Fruit fly (Drosophila melanogaster) whole organism, embryonic: ENCODE results near the gene CG2444.

Source experiments
- Aef1 ChIP-seq: fragments of 200-800 bp; sonication (Bioruptor generic); IDR thresholded peaks from 3 replicates; pipeline ENCODE4 v1.3.6; 2022; ENCODE audit warnings: missing biosample characterization, missing genetic modification characterization
- Bteb2 ChIP-seq: fragments of 200-800 bp; sonication (Bioruptor generic); optimal IDR thresholded peaks from 2 replicates; lab custom pipeline; 2016; ENCODE audit warnings: missing biosample characterization, missing genetic modification characterization
- CG10209 ChIP-seq: fragments of 200-800 bp; sonication (Bioruptor generic); optimal IDR thresholded peaks from 3 replicates; lab custom pipeline; 2017; ENCODE audit warnings: missing biosample characterization, mild to moderate bottlenecking, missing genetic modification characterization, missing genetic modification reagents
- CG10462 ChIP-seq: fragments of 200-800 bp; sonication (Bioruptor generic); optimal IDR thresholded peaks from 2 replicates; lab custom pipeline; 2016; ENCODE audit warnings: missing biosample characterization, missing genetic modification characterization
- CG10543 ChIP-seq: fragments of 200-800 bp; sonication (Bioruptor generic); optimal IDR thresholded peaks from 3 replicates; lab custom pipeline; 2017; ENCODE audit warnings: missing biosample characterization, mild to moderate bottlenecking, missing genetic modification characterization, moderate library complexity
- CG10979 ChIP-seq: fragments of 200-800 bp; sonication (Bioruptor generic); optimal IDR thresholded peaks from 2 replicates; lab custom pipeline; 2018; ENCODE audit warnings: missing biosample characterization, mild to moderate bottlenecking, missing genetic modification characterization, moderate library complexity
- CG12391 ChIP-seq: fragments of 200-800 bp; sonication (Bioruptor generic); optimal IDR thresholded peaks from 3 replicates; lab custom pipeline; 2018; ENCODE audit warnings: missing biosample characterization, mild to moderate bottlenecking, missing genetic modification characterization, moderate library complexity
- CG13424 ChIP-seq: fragments of 200-800 bp; sonication (Bioruptor generic); optimal IDR thresholded peaks from 2 replicates; lab custom pipeline; 2019; ENCODE audit warnings: missing biosample characterization, mild to moderate bottlenecking, missing genetic modification characterization, moderate library complexity
- CG13775 ChIP-seq: fragments of 200-800 bp; sonication (Bioruptor generic); optimal IDR thresholded peaks from 3 replicates; lab custom pipeline; 2017; ENCODE audit warnings: missing biosample characterization, mild to moderate bottlenecking, missing genetic modification characterization
- CG14860 ChIP-seq: fragments of 200-800 bp; sonication (Bioruptor generic); IDR thresholded peaks from 3 replicates; pipeline ENCODE4 v1.3.6; 2022; ENCODE audit warnings: missing biosample characterization, missing genetic modification characterization; ENCODE audit not compliant: partially characterized antibody
- CG17186 ChIP-seq: fragments of 200-800 bp; sonication (Bioruptor generic); optimal IDR thresholded peaks from 3 replicates; lab custom pipeline; 2017; ENCODE audit warnings: missing biosample characterization, missing genetic modification reagents, missing genetic modification characterization
- CG17385 ChIP-seq: fragments of 200-800 bp; sonication (Bioruptor generic); optimal IDR thresholded peaks from 3 replicates; lab custom pipeline; 2018; ENCODE audit warnings: missing biosample characterization, mild to moderate bottlenecking, missing genetic modification characterization
- CG17829 ChIP-seq: fragments of 200-800 bp; optimal IDR thresholded peaks from 2 replicates; lab custom pipeline; 2019; ENCODE audit warnings: missing biosample characterization, mild to moderate bottlenecking, missing genetic modification characterization, moderate library complexity
- CG1832 ChIP-seq: fragments of 200-800 bp; sonication (Bioruptor generic); optimal IDR thresholded peaks from 2 replicates; lab custom pipeline; 2017; ENCODE audit warnings: missing biosample characterization, mild to moderate bottlenecking, missing genetic modification characterization, inconsistent platforms
- CG6272 ChIP-seq: fragments of 200-800 bp; sonication (Bioruptor generic); IDR thresholded peaks from 2 replicates; pipeline ENCODE4 v1.3.6; 2022; ENCODE audit warnings: missing biosample characterization, missing genetic modification characterization
- CG7271 ChIP-seq: fragments of 200-800 bp; sonication (Bioruptor generic); optimal IDR thresholded peaks from 2 replicates; lab custom pipeline; 2018; ENCODE audit warnings: missing biosample characterization, mild to moderate bottlenecking, missing genetic modification characterization, moderate library complexity
- CG7556 ChIP-seq: fragments of 200-800 bp; sonication (Bioruptor generic); optimal IDR thresholded peaks from 2 replicates; lab custom pipeline; 2017; ENCODE audit warnings: missing biosample characterization, mild to moderate bottlenecking, missing genetic modification characterization
- CG8478 ChIP-seq: fragments of >200 bp; optimal IDR thresholded peaks from 2 replicates; lab custom pipeline; 2018
- CG9215 ChIP-seq: fragments of 200-800 bp; sonication (Bioruptor generic); IDR thresholded peaks from 2 replicates; pipeline ENCODE4 v1.3.6; 2022; ENCODE audit warnings: missing biosample characterization, missing genetic modification characterization
- Ets97D ChIP-seq: fragments of 200-800 bp; sonication (Bioruptor generic); optimal IDR thresholded peaks from 3 replicates; lab custom pipeline; 2016; ENCODE audit warnings: missing biosample characterization, missing genetic modification characterization
- Fer1 ChIP-seq: fragments of 200-800 bp; sonication (Bioruptor generic); optimal IDR thresholded peaks from 2 replicates; lab custom pipeline; 2017; ENCODE audit warnings: missing biosample characterization, mild to moderate bottlenecking, missing genetic modification characterization
- Gsc ChIP-seq: fragments of 200-800 bp; sonication (Bioruptor generic); IDR thresholded peaks from 2 replicates; pipeline ENCODE4 v1.3.6; 2022; ENCODE audit warnings: missing biosample characterization, missing genetic modification characterization
- HmgD ChIP-seq: fragments of 200-800 bp; sonication (Bioruptor generic); optimal IDR thresholded peaks from 3 replicates; lab custom pipeline; 2016; ENCODE audit warnings: missing biosample characterization, missing genetic modification characterization
- Hmr ChIP-seq: fragments of 200-800 bp; sonication (Bioruptor generic); optimal IDR thresholded peaks from 3 replicates; lab custom pipeline; 2017; ENCODE audit warnings: mild to moderate bottlenecking, missing biosample characterization, missing genetic modification reagents, missing genetic modification characterization
- Jarid2 ChIP-seq: fragments of 200-800 bp; sonication (Bioruptor generic); optimal IDR thresholded peaks from 3 replicates; lab custom pipeline; 2017; ENCODE audit warnings: mild to moderate bottlenecking, missing biosample characterization, missing genetic modification reagents, missing genetic modification characterization
- Mad ChIP-seq: fragments of 200-800 bp; sonication (Bioruptor generic); optimal IDR thresholded peaks from 2 replicates; lab custom pipeline; 2016; ENCODE audit warnings: missing biosample characterization, missing genetic modification characterization
- NK7.1 ChIP-seq: fragments of 200-800 bp; sonication (Bioruptor generic); optimal IDR thresholded peaks from 3 replicates; lab custom pipeline; 2016; ENCODE audit warnings: missing biosample characterization, missing genetic modification characterization
- Scr ChIP-seq: fragments of 200-800 bp; sonication (Bioruptor generic); IDR thresholded peaks from 2 replicates; pipeline ENCODE4 v1.3.6; 2022; ENCODE audit warnings: missing biosample characterization, missing genetic modification characterization; ENCODE audit not compliant: partially characterized antibody
- Stat92E ChIP-seq, 3 experiments: fragments of >200 bp in 2 of 3; fragments of 200-800 bp in 1 of 3; sonication (Bioruptor generic) in 1 of 3; optimal IDR thresholded peaks; 2 replicates each; lab custom pipeline; 2017 to 2019; ENCODE audit warnings: missing biosample characterization in 3 of 3, missing genetic modification characterization in 3 of 3, mild to moderate bottlenecking in 1 of 3, moderate library complexity in 1 of 3
- Tbp ChIP-seq: fragments of >200 bp; optimal IDR thresholded peaks from 2 replicates; lab custom pipeline; 2018; ENCODE audit warnings: missing biosample characterization, missing genetic modification characterization
- al ChIP-seq: fragments of 200-800 bp; sonication (Bioruptor generic); IDR thresholded peaks from 2 replicates; pipeline ENCODE4 v1.3.6; 2022; ENCODE audit warnings: missing biosample characterization, missing genetic modification characterization
- bcd ChIP-seq: fragments of 200-800 bp; sonication (Bioruptor generic); optimal IDR thresholded peaks from 2 replicates; lab custom pipeline; 2017; ENCODE audit warnings: missing biosample characterization, mild to moderate bottlenecking, missing genetic modification characterization
- dmrt11E ChIP-seq: fragments of 200-800 bp; sonication (Bioruptor generic); optimal IDR thresholded peaks from 3 replicates; lab custom pipeline; 2018; ENCODE audit warnings: missing biosample characterization, mild to moderate bottlenecking, missing genetic modification characterization, moderate library complexity
- eyg ChIP-seq: fragments of 200-800 bp; sonication (Bioruptor generic); optimal IDR thresholded peaks from 3 replicates; lab custom pipeline; 2016; ENCODE audit warnings: missing biosample characterization, missing genetic modification characterization
- fd3F ChIP-seq: fragments of 200-800 bp; sonication (Bioruptor generic); optimal IDR thresholded peaks from 2 replicates; lab custom pipeline; 2018; ENCODE audit warnings: missing biosample characterization, mild to moderate bottlenecking, missing genetic modification characterization, moderate library complexity
- fd96Cb ChIP-seq: fragments of 200-800 bp; sonication (Bioruptor generic); optimal IDR thresholded peaks from 2 replicates; lab custom pipeline; 2018; ENCODE audit warnings: missing biosample characterization, mild to moderate bottlenecking, missing genetic modification characterization, moderate library complexity
- gfzf ChIP-seq: fragments of 200-800 bp; sonication (Bioruptor generic); optimal IDR thresholded peaks from 2 replicates; lab custom pipeline; 2016; ENCODE audit warnings: missing biosample characterization, mild to moderate bottlenecking, missing genetic modification characterization, moderate library complexity
- gt ChIP-seq: fragments of 200-800 bp; sonication (Bioruptor generic); IDR thresholded peaks from 2 replicates; pipeline ENCODE4 v1.3.6; 2022; ENCODE audit warnings: missing biosample characterization, missing genetic modification characterization
- insv ChIP-seq, 2 experiments: fragments of 200-800 bp; sonication (Bioruptor generic); optimal IDR thresholded peaks; 3 replicates each; lab custom pipeline; 2016 to 2018; ENCODE audit warnings: missing biosample characterization in 2 of 2, missing genetic modification characterization in 2 of 2
- kay ChIP-seq: fragments of 200-800 bp; sonication (Bioruptor generic); optimal IDR thresholded peaks from 2 replicates; lab custom pipeline; 2016; ENCODE audit warnings: missing biosample characterization, missing genetic modification characterization
- nerfin-1 ChIP-seq: fragments of 200-800 bp; sonication (Bioruptor generic); optimal IDR thresholded peaks from 3 replicates; lab custom pipeline; 2019; ENCODE audit warnings: missing biosample characterization, mild to moderate bottlenecking, missing genetic modification characterization, moderate library complexity
- org-1 ChIP-seq: fragments of 200-800 bp; sonication (Bioruptor generic); optimal IDR thresholded peaks from 2 replicates; lab custom pipeline; 2017; ENCODE audit warnings: missing biosample characterization, missing genetic modification characterization
- pita ChIP-seq: fragments of 200-800 bp; sonication (Bioruptor generic); optimal IDR thresholded peaks from 2 replicates; lab custom pipeline; 2017; ENCODE audit warnings: missing biosample characterization, mild to moderate bottlenecking, missing genetic modification characterization
- psq ChIP-seq: fragments of 200-800 bp; sonication (Bioruptor generic); optimal IDR thresholded peaks from 2 replicates; lab custom pipeline; 2017; ENCODE audit warnings: missing biosample characterization, missing genetic modification characterization
- sens ChIP-seq: fragments of 200-800 bp; sonication (Bioruptor generic); peaks from one replicate; lab custom pipeline; 2016; ENCODE audit warnings: missing biosample characterization, missing genetic modification characterization
- sima ChIP-seq: fragments of 200-800 bp; sonication (Bioruptor generic); optimal IDR thresholded peaks from 2 replicates; lab custom pipeline; 2016; ENCODE audit warnings: missing biosample characterization, missing genetic modification characterization
- stc ChIP-seq: fragments of 200-800 bp; sonication (Bioruptor generic); IDR thresholded peaks from 2 replicates; pipeline ENCODE4 v1.3.6; 2022; ENCODE audit warnings: missing biosample characterization, missing genetic modification characterization
- tgo ChIP-seq: fragments of 200-800 bp; sonication (Bioruptor generic); IDR thresholded peaks from 3 replicates; pipeline ENCODE4 v1.3.6; 2022; ENCODE audit warnings: missing biosample characterization, missing genetic modification characterization
- tio ChIP-seq: fragments of 200-800 bp; sonication (Bioruptor generic); optimal IDR thresholded peaks from 2 replicates; lab custom pipeline; 2017; ENCODE audit warnings: missing biosample characterization, missing genetic modification characterization, inconsistent platforms
- trem ChIP-seq: fragments of 200-800 bp; optimal IDR thresholded peaks from 3 replicates; lab custom pipeline; 2019; ENCODE audit warnings: missing biosample characterization, mild to moderate bottlenecking, missing genetic modification characterization, moderate library complexity
- vfl ChIP-seq: fragments of 200-800 bp; sonication (Bioruptor generic); optimal IDR thresholded peaks from 2 replicates; lab custom pipeline; 2016; ENCODE audit warnings: missing biosample characterization, missing genetic modification characterization
- yki ChIP-seq: fragments of >200 bp; optimal IDR thresholded peaks from 3 replicates; lab custom pipeline; 2018

Gene CG2444

dm6 chrX:11720138-11720537 is 15.0 kb upstream of the CG2444 start, which contains the start of gene Tango10 (continued):
- TF ChIP-seq Scr (GFP tag; lab: Robert Waterston, UW) (peak; percentile 83), al (peak; percentile 24; the same call in 1 of the 2 replicates), fd96Cb (tag; lab: Kevin White, UChicago) (peak; percentile 34), Bteb2 (GFP tag; lab: Kevin White, UChicago) (peak; percentile 6), tgo (GFP tag; lab: Robert Waterston, UW) (peak; percentile 37; the same call in 2 of the 3 replicates), sens (GFP tag; lab: Kevin White, UChicago) (peak; percentile 87), vfl (GFP tag; lab: Kevin White, UChicago) (peak; percentile 27), gt (GFP tag; lab: Robert Waterston, UW) (no peak), stc (GFP tag; lab: Robert Waterston, UW) (no peak), CG7271 (no peak), fd3F (GFP tag; lab: Kevin White, UChicago) (no peak), CG10209 (GFP tag; lab: Kevin White, UChicago) (no peak), Fer1 (peak; percentile 57), CG6272 (GFP tag; lab: Robert Waterston, UW) (peak; percentile 61), CG1832 (GFP tag; lab: Kevin White, UChicago) (no peak), dmrt11E (peak; percentile 60), CG8478 (lab: Kevin White, UChicago) (no peak), CG13424 (peak; percentile 81), Hmr (GFP tag; lab: Kevin White, UChicago) (peak; percentile 57), psq (GFP tag; lab: Kevin White, UChicago) (no peak), Stat92E (GFP tag; optimal IDR thresholded peaks at IDR 0.05; lab: Kevin White, UChicago) (no peak), Gsc (GFP tag; lab: Robert Waterston, UW) (no peak), CG10979 (tag; lab: Kevin White, UChicago) (peak; percentile 63), CG17385 (GFP tag; lab: Kevin White, UChicago) (no peak), Aef1 (GFP tag; lab: Robert Waterston, UW) (peak; percentile 51), eyg (GFP tag; lab: Kevin White, UChicago) (peak; percentile 5), Ets97D (GFP tag; lab: Kevin White, UChicago) (peak; percentile 66), yki (lab: Kevin White, UChicago) (no peak), CG10543 (no peak), kay (peak; percentile 20), CG13775 (peak; percentile 67), nerfin-1 (tag; lab: Kevin White, UChicago) (peak; percentile 51), NK7.1 (GFP tag; lab: Kevin White, UChicago) (no peak), tio (GFP tag; lab: Kevin White, UChicago) (no peak), CG7556 (GFP tag; lab: Kevin White, UChicago) (peak; percentile 23), Jarid2 (GFP tag; lab: Kevin White, UChicago) (no peak), Mad (no peak), CG10462 (GFP tag; lab: Kevin White, UChicago) (peak; percentile 6), org-1 (GFP tag; lab: Kevin White, UChicago) (no peak), CG17829 (tag; lab: Kevin White, UChicago) (peak; percentile 26), pita (GFP tag; lab: Kevin White, UChicago) (no peak), HmgD (GFP tag; lab: Kevin White, UChicago) (peak; percentile 22), insv (GFP tag; optimal IDR thresholded peaks at IDR 0.05; lab: Kevin White, UChicago) (peak in 1 of 2 experiments; percentile 8), CG9215 (no peak), CG14860 (GFP tag; lab: Robert Waterston, UW) (peak; percentile 71; the same call in 2 of the 3 replicates), CG12391 (tag; lab: Kevin White, UChicago) (peak; percentile 60), sima (no peak), bcd (peak; percentile 20), gfzf (GFP tag; lab: Kevin White, UChicago) (peak; percentile 47), Tbp (GFP tag; lab: Kevin White, UChicago) (no peak), CG17186 (GFP tag; lab: Kevin White, UChicago) (no peak), trem (tag; lab: Kevin White, UChicago) (peak; percentile 64)
